Fruit fly (Drosophila melanogaster) whole organism, wandering third instar larva: ENCODE results near the gene Rh6.

Source experiments
- Abd-B ChIP-seq: fragments of >200 bp; optimal IDR thresholded peaks from 2 replicates; lab custom pipeline; 2017; ENCODE audit warnings: missing biosample characterization, missing genetic modification characterization
- CG32264 ChIP-seq: fragments of 200-800 bp; sonication (Bioruptor generic); optimal IDR thresholded peaks from 2 replicates; lab custom pipeline; 2016; ENCODE audit warnings: missing biosample characterization, missing genetic modification characterization
- CG9705 ChIP-seq: fragments of 200-800 bp; sonication (Bioruptor generic); optimal IDR thresholded peaks from 2 replicates; lab custom pipeline; 2018; ENCODE audit warnings: missing biosample characterization, mild to moderate bottlenecking, missing genetic modification characterization
- CrebA ChIP-seq: fragments of 200-800 bp; sonication (Bioruptor generic); optimal IDR thresholded peaks from 2 replicates; lab custom pipeline; 2016; ENCODE audit warnings: missing biosample characterization, mild to moderate bottlenecking, missing genetic modification characterization, borderline replicate concordance
- Dfd ChIP-seq: fragments of >200 bp; optimal IDR thresholded peaks from 2 replicates; lab custom pipeline; 2017; ENCODE audit warnings: missing biosample characterization, missing genetic modification characterization
- Dif ChIP-seq: fragments of 200-275, 200-300 bp; sonication (Bioruptor generic); optimal IDR thresholded peaks from 2 replicates; lab custom pipeline; 2018; ENCODE audit warnings: missing biosample characterization, missing genetic modification characterization; ENCODE audit not compliant: partially characterized antibody
- GATAd ChIP-seq: sonication (Bioruptor generic); optimal IDR thresholded peaks from 2 replicates; lab custom pipeline; 2016; ENCODE audit warnings: missing biosample characterization, missing genetic modification characterization
- HLH106 ChIP-seq: fragments of 200-800 bp; optimal IDR thresholded peaks from 3 replicates; lab custom pipeline; 2019; ENCODE audit warnings: missing biosample characterization, mild to moderate bottlenecking, missing genetic modification characterization, moderate library complexity
- Hnf4 ChIP-seq: fragments of 200-800 bp; sonication (Bioruptor generic); optimal IDR thresholded peaks from 2 replicates; lab custom pipeline; 2016; ENCODE audit warnings: missing biosample characterization, mild to moderate bottlenecking, missing genetic modification characterization
- Hr78 ChIP-seq: fragments of >200 bp; optimal IDR thresholded peaks from 2 replicates; lab custom pipeline; 2017; ENCODE audit warnings: missing biosample characterization, missing genetic modification characterization
- Hr83 ChIP-seq: fragments of 200-300 bp; sonication (Bioruptor generic); optimal IDR thresholded peaks from 2 replicates; lab custom pipeline; 2016; ENCODE audit warnings: missing biosample characterization, mild to moderate bottlenecking, missing genetic modification characterization, moderate library complexity; ENCODE audit not compliant: poor library complexity, severe bottlenecking
- Mio ChIP-seq: sonication (Bioruptor generic); optimal IDR thresholded peaks from 2 replicates; lab custom pipeline; 2016; ENCODE audit warnings: missing biosample characterization, missing genetic modification characterization
- Myc ChIP-seq: fragments of >200 bp; optimal IDR thresholded peaks from 2 replicates; lab custom pipeline; 2017
- N ChIP-seq: fragments of >200 bp; optimal IDR thresholded peaks from 2 replicates; lab custom pipeline; 2018; ENCODE audit warnings: missing biosample characterization, missing external identifiers, missing genetic modification characterization
- OdsH ChIP-seq: fragments of 200-800 bp; sonication (Bioruptor generic); optimal IDR thresholded peaks from 2 replicates; lab custom pipeline; 2016; ENCODE audit warnings: missing biosample characterization, mild to moderate bottlenecking, missing genetic modification characterization
- Rel ChIP-seq, 2 experiments: fragments of 200-800 bp; sonication (Bioruptor generic) in 1 of 2; optimal IDR thresholded peaks; 2 replicates in 1 of 2; 3 replicates in 1 of 2; lab custom pipeline; 2016 to 2019; ENCODE audit warnings: mild to moderate bottlenecking in 2 of 2, missing biosample characterization in 2 of 2, missing genetic modification characterization in 2 of 2, moderate library complexity in 1 of 2
- Sp1 ChIP-seq: fragments of 200-800 bp; sonication (Bioruptor generic); optimal IDR thresholded peaks from 3 replicates; lab custom pipeline; 2019; ENCODE audit warnings: missing biosample characterization, mild to moderate bottlenecking, missing genetic modification characterization, moderate library complexity
- br ChIP-seq: fragments of 200-800 bp; sonication (Bioruptor generic); optimal IDR thresholded peaks from 2 replicates; lab custom pipeline; 2016; ENCODE audit warnings: missing biosample characterization, missing genetic modification characterization
- brk ChIP-seq: fragments of 200-800 bp; sonication (Bioruptor generic); optimal IDR thresholded peaks from 2 replicates; lab custom pipeline; 2016; ENCODE audit warnings: missing biosample characterization, mild to moderate bottlenecking, missing genetic modification characterization
- dl ChIP-seq, 2 experiments: fragments of 175-275, 200-275 bp in 1 of 2; fragments of 200-275 bp in 1 of 2; sonication (Bioruptor generic); optimal IDR thresholded peaks; lab custom pipeline; 2018; ENCODE audit warnings: mild to moderate bottlenecking in 2 of 2, missing biosample characterization in 2 of 2, missing genetic modification characterization in 2 of 2, moderate library complexity in 2 of 2; ENCODE audit not compliant: partially characterized antibody in 2 of 2, insufficient read depth in 1 of 2
- dmrt93B ChIP-seq: fragments of 200-800 bp; sonication (Bioruptor generic); optimal IDR thresholded peaks from 2 replicates; lab custom pipeline; 2018; ENCODE audit warnings: missing biosample characterization, mild to moderate bottlenecking, missing genetic modification characterization
- dsf ChIP-seq: sonication (Bioruptor generic); optimal IDR thresholded peaks from 2 replicates; lab custom pipeline; 2016; ENCODE audit warnings: missing biosample characterization, missing genetic modification characterization, borderline replicate concordance
- ey ChIP-seq: fragments of 200-800 bp; sonication (Bioruptor generic); optimal IDR thresholded peaks from 2 replicates; lab custom pipeline; 2016; ENCODE audit warnings: missing biosample characterization, missing genetic modification characterization
- jim ChIP-seq: fragments of 175-275, 200-325 bp; sonication (Bioruptor generic); optimal IDR thresholded peaks from 2 replicates; lab custom pipeline; 2016; ENCODE audit warnings: missing biosample characterization, mild to moderate bottlenecking, missing genetic modification characterization
- pan ChIP-seq: fragments of >200 bp; optimal IDR thresholded peaks from 2 replicates; lab custom pipeline; 2017
- psq ChIP-seq: fragments of 200-800 bp; sonication (Bioruptor generic); optimal IDR thresholded peaks from 3 replicates; lab custom pipeline; 2017; ENCODE audit warnings: missing biosample characterization, mild to moderate bottlenecking, missing genetic modification characterization, moderate library complexity
- rgr ChIP-seq: fragments of 200-800 bp; sonication (Bioruptor generic); optimal IDR thresholded peaks from 3 replicates; lab custom pipeline; 2016; ENCODE audit warnings: missing biosample characterization, mild to moderate bottlenecking, missing genetic modification characterization
- sage ChIP-seq: fragments of 200-800 bp; sonication (Bioruptor generic); optimal IDR thresholded peaks from 2 replicates; lab custom pipeline; 2016; ENCODE audit warnings: missing biosample characterization, mild to moderate bottlenecking, missing genetic modification characterization
- sv ChIP-seq: fragments of 200-800 bp; sonication (Bioruptor generic); optimal IDR thresholded peaks from 3 replicates; lab custom pipeline; 2016; ENCODE audit warnings: missing biosample characterization, missing genetic modification characterization
- tai ChIP-seq: sonication (Bioruptor generic); optimal IDR thresholded peaks from 2 replicates; lab custom pipeline; 2016; ENCODE audit warnings: missing biosample characterization, missing genetic modification characterization
- usp ChIP-seq: fragments of >200 bp; optimal IDR thresholded peaks from 2 replicates; lab custom pipeline; 2017; ENCODE audit warnings: missing biosample characterization, missing genetic modification characterization
- woc ChIP-seq: sonication (Bioruptor generic); optimal IDR thresholded peaks from 2 replicates; lab custom pipeline; 2016; ENCODE audit warnings: missing biosample characterization, mild to moderate bottlenecking, missing genetic modification characterization

The Rh6 gene

DNA sequence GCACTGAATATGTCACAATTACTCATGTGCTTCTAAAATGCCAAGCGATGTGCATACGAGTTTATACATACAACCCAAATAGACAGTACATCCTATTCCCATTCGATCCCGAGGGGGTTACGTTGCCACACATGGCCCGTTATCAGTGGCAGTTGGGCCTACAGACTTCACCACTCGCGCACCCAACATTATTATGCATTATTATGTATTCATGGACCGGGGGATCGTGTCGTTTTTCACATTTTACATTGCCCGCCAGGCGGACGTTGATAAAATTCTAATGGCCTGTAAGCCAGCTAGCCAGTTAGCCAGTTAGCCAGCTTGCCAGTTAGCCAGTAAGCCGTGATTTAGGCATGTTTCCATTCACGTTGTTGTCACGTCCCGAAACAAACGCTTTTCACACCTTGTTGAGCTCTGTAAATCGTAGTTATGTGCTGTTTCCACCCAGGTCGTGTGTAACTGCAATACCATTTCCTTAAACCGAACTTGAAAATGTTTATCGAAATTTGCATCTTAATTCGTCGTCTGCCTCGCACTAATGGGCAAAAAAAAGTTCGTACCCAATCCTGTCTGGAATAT, 9.5 kb upstream of the Rh6 start:
- no peak for TF ChIP-seq sage
- no peak for TF ChIP-seq psq (GFP tag; lab: Kevin White, UChicago)
- TF ChIP-seq usp (GFP tag; lab: Kevin White, UChicago), result no peak
- no peak for TF ChIP-seq CG9705 (GFP tag; lab: Kevin White, UChicago)
- no peak for TF ChIP-seq Hnf4 (GFP tag; lab: Kevin White, UChicago)

DNA sequence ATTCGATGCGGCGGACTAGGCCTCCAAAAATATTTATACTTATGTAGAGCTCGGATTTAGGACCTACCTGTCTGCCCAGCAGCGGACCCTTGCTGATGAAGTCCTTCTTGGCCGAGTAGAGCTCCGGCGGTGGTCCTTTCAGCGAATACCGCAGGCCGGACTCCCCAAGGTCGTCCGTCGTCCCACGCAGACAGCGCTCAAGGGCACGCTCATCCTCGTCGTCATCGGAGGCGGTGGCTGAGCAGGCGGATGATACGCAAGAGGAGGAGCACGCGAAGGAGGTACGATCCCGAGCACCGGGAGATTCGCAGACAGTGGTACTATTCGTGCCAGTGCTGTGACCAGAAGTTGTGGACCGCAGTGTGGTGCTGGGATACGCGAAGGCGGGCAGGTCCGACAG, 8.1 kb upstream of the Rh6 start:
- TF ChIP-seq CG9705 (GFP tag; lab: Kevin White, UChicago) (no peak), Hnf4 (GFP tag; lab: Kevin White, UChicago) (no peak), Sp1 (GFP tag; lab: Kevin White, UChicago) (no peak), jim (GFP tag; lab: Kevin White, UChicago) (no peak), usp (GFP tag; lab: Kevin White, UChicago) (no peak), CG32264 (no peak), OdsH (GFP tag; lab: Kevin White, UChicago) (no peak), dsf (no peak), woc (GFP tag; lab: Kevin White, UChicago) (no peak)

- TF ChIP-seq Mio (GFP tag; lab: Kevin White, UChicago), result no peak
- peak; percentile 55 for TF ChIP-seq Dif (GFP tag; lab: Kevin White, UChicago)
- peak; percentile 44 to 80 for TF ChIP-seq dl (GFP tag; optimal IDR thresholded peaks at IDR 0.05; lab: Kevin White, UChicago; ENCODE audit: insufficient read depth in 1 of 2, partially characterized antibody in 2 of 2)
Measured at dm6 chr3R:15475973-15476692, 6.8 kb upstream of the Rh6 start, which contains the start of gene AdamTS-A. AdamTS-A (minus strand) TSS chr3R:15476193.

DNA sequence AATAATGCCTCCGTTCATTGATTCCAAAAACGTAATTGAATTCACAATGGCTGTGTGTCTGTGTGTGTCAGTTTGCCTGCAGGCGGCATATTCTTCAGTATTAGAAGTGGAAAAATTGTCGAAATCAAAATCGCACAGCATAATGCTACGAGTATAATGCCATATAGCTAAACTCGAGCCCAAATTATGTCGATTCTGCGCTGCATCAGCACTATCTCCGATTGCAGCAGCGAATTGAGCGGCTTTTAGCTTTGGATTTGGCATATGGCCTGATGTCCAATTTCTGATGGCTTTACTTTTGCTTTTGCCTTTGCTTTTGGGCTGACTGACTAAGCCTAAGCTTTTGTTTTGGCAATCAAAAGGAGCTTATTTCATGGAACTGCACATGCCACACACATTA, 2.9 kb upstream of the Rh6 start:
- TF ChIP-seq Dfd (GFP tag; lab: Kevin White, UChicago) (no peak), GATAd (GFP tag; lab: Kevin White, UChicago) (no peak), Hr83 (GFP tag; lab: Kevin White, UChicago) (no peak), CG9705 (GFP tag; lab: Kevin White, UChicago) (no peak), dsf (no peak), Mio (GFP tag; lab: Kevin White, UChicago) (no peak), OdsH (GFP tag; lab: Kevin White, UChicago) (no peak), CrebA (GFP tag; lab: Kevin White, UChicago) (no peak), Hr78 (GFP tag; lab: Kevin White, UChicago) (no peak), pan (lab: Kevin White, UChicago) (no peak), Abd-B (GFP tag; lab: Kevin White, UChicago) (no peak), dmrt93B (GFP tag; lab: Kevin White, UChicago) (no peak), br (GFP tag; lab: Kevin White, UChicago) (no peak), Rel (GFP tag; optimal IDR thresholded peaks at IDR 0.05; lab: Kevin White, UChicago) (no peak), Rel (tag; optimal IDR thresholded peaks at IDR 0.05; lab: Kevin White, UChicago) (no peak), sv (GFP tag; lab: Kevin White, UChicago) (no peak), Sp1 (GFP tag; lab: Kevin White, UChicago) (no peak), usp (GFP tag; lab: Kevin White, UChicago) (no peak), HLH106 (tag; lab: Kevin White, UChicago) (no peak), ey (GFP tag; lab: Kevin White, UChicago) (no peak), dl (GFP tag; optimal IDR thresholded peaks at IDR 0.05; lab: Kevin White, UChicago; ENCODE audit: insufficient read depth in 1 of 2, partially characterized antibody in 2 of 2) (no peak)
- TF ChIP-seq, all 38 proteins: peak for 0

DNA sequence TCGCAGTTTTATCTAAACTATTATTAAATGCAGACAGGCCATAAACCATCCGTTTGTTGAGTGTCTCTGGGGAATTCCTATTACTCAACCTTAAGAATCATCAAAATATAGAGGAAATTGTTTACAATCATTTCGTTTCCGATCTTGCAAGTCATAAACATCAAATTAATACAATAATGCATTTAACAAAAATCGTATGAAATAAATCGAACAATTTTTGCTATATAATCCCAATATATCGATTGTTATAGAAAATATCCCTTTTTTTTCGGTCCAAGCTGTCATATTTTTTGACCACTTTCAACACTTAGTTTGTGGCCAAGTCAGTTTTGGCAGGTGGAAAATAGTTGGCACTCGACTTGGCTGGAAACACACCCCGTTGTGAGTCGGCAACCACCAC, 1.4 kb upstream of the Rh6 start, which contains the start of gene B9d1:
B9d1 (plus strand) TSS at position 301 of the 400 bp plus-strand sequence.
- TF ChIP-seq Myc (lab: Kevin White, UChicago) (no peak), CG32264 (no peak), tai (GFP tag; lab: Kevin White, UChicago) (no peak), dl (GFP tag; optimal IDR thresholded peaks at IDR 0.05; lab: Kevin White, UChicago; ENCODE audit: insufficient read depth in 1 of 2, partially characterized antibody in 2 of 2) (no peak), Sp1 (GFP tag; lab: Kevin White, UChicago) (no peak), sage (no peak), N (no peak), CG9705 (GFP tag; lab: Kevin White, UChicago) (no peak), Mio (GFP tag; lab: Kevin White, UChicago) (no peak), rgr (GFP tag; lab: Kevin White, UChicago) (no peak), Hr78 (GFP tag; lab: Kevin White, UChicago) (no peak), woc (GFP tag; lab: Kevin White, UChicago) (no peak), brk (GFP tag; lab: Kevin White, UChicago) (no peak)
- TF ChIP-seq, all 38 proteins: peak for 0
